Fruit fly (Drosophila melanogaster) Kc167 (cell line): ENCODE results near the gene FeCH.

Experiments used
- Sin3A ChIP-seq: fragments of >200 bp; optimal IDR thresholded peaks from 2 replicates; lab custom pipeline; 2018; ENCODE audit warnings: missing external identifiers
- psq ChIP-seq: fragments of >200 bp; optimal IDR thresholded peaks from 2 replicates; lab custom pipeline; 2017; ENCODE audit warnings: missing external identifiers
- ttk ChIP-seq: sonication (Bioruptor generic); optimal IDR thresholded peaks from 2 replicates; lab custom pipeline; 2017; ENCODE audit warnings: missing external identifiers

- TF ChIP-seq ttk (lab: Kevin White, UChicago) (no peak), psq (lab: Kevin White, UChicago) (no peak), Sin3A (no peak)
These were observed 2.5 kb downstream of the FeCH start for dm6 chr3R:31809622-31810021.
